Worm (Caenorhabditis elegans) whole organism, L4 larva: ENCODE data around the gene txdc-9.

Experiments used
- F44E2.7 ChIP-seq: fragments of 200-800 bp; sonication (Bioruptor generic); IDR thresholded peaks from 2 replicates; pipeline ENCODE4 v2.1.2; 2022; ENCODE audit warnings: missing genetic modification characterization, missing compliant biosample characterization
- ceh-28 ChIP-seq: fragments of 150-350 bp; optimal IDR thresholded peaks from 2 replicates; lab custom pipeline; 2014; ENCODE audit warnings: missing biosample characterization, missing genetic modification reagents, missing genetic modification characterization
- fkh-10 ChIP-seq: fragments of 150-350 bp; optimal IDR thresholded peaks from 2 replicates; lab custom pipeline; 2014; ENCODE audit warnings: missing biosample characterization, missing genetic modification reagents, missing genetic modification characterization
- nhr-6 ChIP-seq: fragments of 150-350 bp; optimal IDR thresholded peaks from 2 replicates; lab custom pipeline; 2014; ENCODE audit warnings: missing biosample characterization, missing genetic modification characterization
- pha-4 ChIP-seq, 2 experiments: fragments of 150-350 bp in 1 of 2; fragments of 200-800 bp in 1 of 2; sonication (Bioruptor generic) in 1 of 2; IDR thresholded peaks in 1 of 2; optimal IDR thresholded peaks in 1 of 2; 2 replicates each; pipeline versions ENCODE4 v1.3.6 to Lab custom; 2014 to 2022; ENCODE audit warnings: missing genetic modification characterization in 2 of 2, missing genetic modification reagents in 2 of 2, missing biosample characterization in 1 of 2, missing compliant biosample characterization in 1 of 2
- php-3 ChIP-seq: fragments of 200-800 bp; sonication (Bioruptor generic); IDR thresholded peaks from 2 replicates; pipeline ENCODE4 v1.3.6; 2022; ENCODE audit warnings: missing genetic modification reagents, missing genetic modification characterization, missing compliant biosample characterization
- set-16 ChIP-seq: fragments of 200-800 bp; sonication (Bioruptor generic); IDR thresholded peaks from 2 replicates; pipeline ENCODE4 v1.3.6; 2022; ENCODE audit warnings: missing genetic modification reagents, missing genetic modification characterization, missing compliant biosample characterization
- skn-1 ChIP-seq: fragments of 150-350 bp; optimal IDR thresholded peaks from 2 replicates; lab custom pipeline; 2014; ENCODE audit warnings: missing biosample characterization, missing genetic modification characterization
- unc-130 ChIP-seq: sonication (generic microtip); optimal IDR thresholded peaks from 2 replicates; lab custom pipeline; 2016; ENCODE audit warnings: missing genetic modification reagents, missing genetic modification characterization, missing compliant biosample characterization
- unc-39 ChIP-seq: sonication (generic microtip); optimal IDR thresholded peaks from 2 replicates; lab custom pipeline; 2017; ENCODE audit warnings: missing biosample characterization, missing genetic modification characterization

ce11 chrIII:6449854-6450253 is 17.9 kb downstream of the txdc-9 start:
- no peak for TF ChIP-seq fkh-10 (GFP tag; lab: Kevin White, UChicago)
- TF ChIP-seq unc-130 (GFP tag; lab: Kevin White, UChicago), result no peak
- TF ChIP-seq php-3, result no peak
- TF ChIP-seq ceh-28 (tag; lab: Kevin White, UChicago), result no peak
- no peak for TF ChIP-seq F44E2.7 (GFP tag; lab: Robert Waterston, UW)
- no peak for TF ChIP-seq skn-1 (tag; lab: Kevin White, UChicago)
- no peak for TF ChIP-seq nhr-6 (tag; lab: Kevin White, UChicago)
- no peak for TF ChIP-seq set-16 (GFP tag; lab: Robert Waterston, UW)
- no peak for TF ChIP-seq unc-39 (tag; lab: Kevin White, UChicago)
- no peak for TF ChIP-seq pha-4 (GFP tag; IDR thresholded peaks at IDR 0.05; lab: Robert Waterston, UW)
- TF ChIP-seq pha-4 (tag; optimal IDR thresholded peaks at IDR 0.05; lab: Kevin White, UChicago), result no peak
